Fruit fly (Drosophila melanogaster) whole organism, pupa: ENCODE data around the gene CG14693.

Experiments used
- CG10348 ChIP-seq: fragments of 200-800 bp; sonication (Bioruptor generic); IDR thresholded peaks from 2 replicates; pipeline ENCODE4 v1.3.6; 2022; ENCODE audit warnings: missing biosample characterization, missing genetic modification characterization
- CG12605 ChIP-seq: fragments of 200-800 bp; sonication (Bioruptor generic); IDR thresholded peaks from 2 replicates; pipeline ENCODE4 v1.3.6; 2022; ENCODE audit warnings: missing biosample characterization, missing genetic modification characterization
- CG13204 ChIP-seq: fragments of 200-800 bp; sonication (Bioruptor generic); optimal IDR thresholded peaks from 2 replicates; lab custom pipeline; 2018; ENCODE audit warnings: missing biosample characterization, mild to moderate bottlenecking, missing genetic modification characterization, moderate library complexity
- CG14655 ChIP-seq: fragments of 200-800 bp; sonication (Bioruptor generic); optimal IDR thresholded peaks from 3 replicates; lab custom pipeline; 2017; ENCODE audit warnings: mild to moderate bottlenecking, missing biosample characterization, missing genetic modification reagents, missing genetic modification characterization
- CG15710 ChIP-seq: fragments of 200-800 bp; sonication (Bioruptor generic); optimal IDR thresholded peaks from 2 replicates; lab custom pipeline; 2018; ENCODE audit warnings: missing biosample characterization, mild to moderate bottlenecking, missing genetic modification characterization, moderate library complexity
- CG17806 ChIP-seq: fragments of 200-800 bp; sonication (Bioruptor generic); optimal IDR thresholded peaks from 2 replicates; lab custom pipeline; 2018; ENCODE audit warnings: missing biosample characterization, mild to moderate bottlenecking, missing genetic modification characterization, moderate library complexity
- CG32121 ChIP-seq: fragments of 200-800 bp; sonication (Bioruptor generic); IDR thresholded peaks from 2 replicates; pipeline ENCODE4 v1.3.6; 2022; ENCODE audit warnings: missing biosample characterization, missing genetic modification characterization
- CG34367 ChIP-seq: fragments of 200-800 bp; sonication (Bioruptor generic); optimal IDR thresholded peaks from 2 replicates; lab custom pipeline; 2018; ENCODE audit warnings: missing biosample characterization, mild to moderate bottlenecking, missing genetic modification characterization
- CG4496 ChIP-seq: fragments of 200-800 bp; sonication (Bioruptor generic); IDR thresholded peaks from 3 replicates; pipeline ENCODE4 v1.3.6; 2022; ENCODE audit warnings: missing biosample characterization, missing genetic modification characterization
- CG8159 ChIP-seq: fragments of 200-800 bp; sonication (Bioruptor generic); optimal IDR thresholded peaks from 3 replicates; lab custom pipeline; 2018; ENCODE audit warnings: missing biosample characterization, mild to moderate bottlenecking, missing genetic modification characterization, moderate library complexity
- CG8301 ChIP-seq: fragments of 200-800 bp; sonication (Bioruptor generic); optimal IDR thresholded peaks from 2 replicates; lab custom pipeline; 2018; ENCODE audit warnings: missing biosample characterization, mild to moderate bottlenecking, missing genetic modification characterization
- CG9948 ChIP-seq: fragments of 200-800 bp; sonication (Bioruptor generic); optimal IDR thresholded peaks from 2 replicates; lab custom pipeline; 2018; ENCODE audit warnings: missing biosample characterization, mild to moderate bottlenecking, missing genetic modification characterization, moderate library complexity
- D1 ChIP-seq: fragments of 200-800 bp; sonication (Bioruptor generic); optimal IDR thresholded peaks from 2 replicates; lab custom pipeline; 2018; ENCODE audit warnings: missing biosample characterization, mild to moderate bottlenecking, missing genetic modification characterization, moderate library complexity
- EcR ChIP-seq: fragments of 200-800 bp; sonication (Bioruptor generic); optimal IDR thresholded peaks from 3 replicates; lab custom pipeline; 2019; ENCODE audit warnings: missing biosample characterization, missing genetic modification characterization, mild to moderate bottlenecking, moderate library complexity, missing genetic modification reagents
- Ets98B ChIP-seq: fragments of 200-800 bp; sonication (Bioruptor generic); IDR thresholded peaks from 2 replicates; pipeline ENCODE4 v1.3.6; 2022; ENCODE audit warnings: missing biosample characterization, missing genetic modification characterization
- Pif1A ChIP-seq: fragments of 200-800 bp; sonication (Bioruptor generic); optimal IDR thresholded peaks from 3 replicates; lab custom pipeline; 2016; ENCODE audit warnings: missing biosample characterization, missing genetic modification characterization
- Pif1B ChIP-seq: fragments of 200-800 bp; sonication (Bioruptor generic); optimal IDR thresholded peaks from 3 replicates; lab custom pipeline; 2016; ENCODE audit warnings: missing biosample characterization, missing genetic modification characterization
- Snoo ChIP-seq: fragments of 200-800 bp; sonication (Bioruptor generic); optimal IDR thresholded peaks from 3 replicates; lab custom pipeline; 2017; ENCODE audit warnings: missing biosample characterization, mild to moderate bottlenecking, missing genetic modification characterization, inconsistent platforms
- fd96Ca ChIP-seq: fragments of 200-800 bp; sonication (Bioruptor generic); IDR thresholded peaks from 3 replicates; pipeline ENCODE4 v1.3.6; 2022; ENCODE audit warnings: missing biosample characterization, missing genetic modification characterization
- gl ChIP-seq: fragments of 200-800 bp; sonication (Bioruptor generic); optimal IDR thresholded peaks from 2 replicates; lab custom pipeline; 2018; ENCODE audit warnings: missing biosample characterization, mild to moderate bottlenecking, missing genetic modification characterization
- rn ChIP-seq: fragments of 200-800 bp; sonication (Bioruptor generic); IDR thresholded peaks from 2 replicates; pipeline ENCODE4 v1.3.6; 2022; ENCODE audit warnings: missing biosample characterization, missing genetic modification characterization

Gene CG14693

dm6 chr3R:10828688-10829087 is 13.8 kb upstream of the CG14693 start:
- no peak for TF ChIP-seq D1
- TF ChIP-seq CG15710 = no peak
- TF ChIP-seq CG32121 (GFP tag; lab: Robert Waterston, UW) = no peak
- TF ChIP-seq fd96Ca (GFP tag; lab: Robert Waterston, UW) = no peak
- TF ChIP-seq CG8301 (tag; lab: Kevin White, UChicago) = no peak

- TF ChIP-seq CG32121 (GFP tag; lab: Robert Waterston, UW) (peak; percentile 44; the same call in 1 of the 2 replicates), CG13204 (peak; percentile 25), CG10348 (GFP tag; lab: Robert Waterston, UW) (no peak), CG4496 (GFP tag; lab: Robert Waterston, UW) (peak; percentile 53; the same call in 2 of the 3 replicates), CG8301 (tag; lab: Kevin White, UChicago) (peak; percentile 7), Pif1B (GFP tag; lab: Kevin White, UChicago) (peak; percentile 54), CG9948 (tag; lab: Kevin White, UChicago) (no peak), CG34367 (tag; lab: Kevin White, UChicago) (no peak), gl (tag; lab: Kevin White, UChicago) (no peak), CG12605 (peak; percentile 68), fd96Ca (GFP tag; lab: Robert Waterston, UW) (peak; percentile 54; the same call in 2 of the 3 replicates), rn (GFP tag; lab: Robert Waterston, UW) (no peak), CG8159 (tag; lab: Kevin White, UChicago) (peak; percentile 19), Ets98B (GFP tag; lab: Robert Waterston, UW) (peak; percentile 72), CG14655 (GFP tag; lab: Kevin White, UChicago) (peak; percentile 7), EcR (GFP tag; lab: Kevin White, UChicago) (peak; percentile 75), D1 (no peak), Snoo (peak; percentile 10), Pif1A (peak; percentile 51)
Observed at dm6 chr3R:10826796-10827524, 12.1 kb upstream of the CG14693 start, which contains the start of gene Cad86C. Gene Cad86C (plus strand): TSS chr3R:10827079.

- no peak for TF ChIP-seq fd96Ca (GFP tag; lab: Robert Waterston, UW)
- TF ChIP-seq Pif1A = no peak
- TF ChIP-seq CG10348 (GFP tag; lab: Robert Waterston, UW) = no peak
- no peak for TF ChIP-seq CG14655 (GFP tag; lab: Kevin White, UChicago)
- TF ChIP-seq CG15710 = no peak
- no peak for TF ChIP-seq Snoo
- TF ChIP-seq Pif1B (GFP tag; lab: Kevin White, UChicago) = no peak
- TF ChIP-seq CG12605 = no peak
- TF ChIP-seq CG17806 = no peak
- TF ChIP-seq rn (GFP tag; lab: Robert Waterston, UW) = no peak
Observed at dm6 chr3R:10803855-10804254, 11.0 kb downstream of the CG14693 start, which contains the start of gene CG14692. Gene CG14692 (minus strand): TSS chr3R:10803955.

- TF ChIP-seq Pif1B (GFP tag; lab: Kevin White, UChicago) (no peak), CG34367 (tag; lab: Kevin White, UChicago) (no peak), D1 (no peak), Pif1A (no peak), CG14655 (GFP tag; lab: Kevin White, UChicago) (no peak), CG10348 (GFP tag; lab: Robert Waterston, UW) (no peak), CG15710 (no peak), rn (GFP tag; lab: Robert Waterston, UW) (no peak), CG17806 (no peak), Snoo (no peak), fd96Ca (GFP tag; lab: Robert Waterston, UW) (no peak), CG32121 (GFP tag; lab: Robert Waterston, UW) (no peak), CG12605 (no peak), CG9948 (tag; lab: Kevin White, UChicago) (no peak)
Observed at dm6 chr3R:10792604-10793003, 22.2 kb downstream of the CG14693 start, which contains the start of gene CG14687. Gene CG14687 (plus strand): TSS chr3R:10792904.

dm6 chr3R:10788186-10788585 is 26.7 kb downstream of the CG14693 start, which contains the start of the genes Art1 and Mcm5:
Gene Art1 (minus strand): TSS chr3R:10788226.
Gene Mcm5 (plus strand): TSS chr3R:10788524.
- no peak for TF ChIP-seq EcR (GFP tag; lab: Kevin White, UChicago)
- TF ChIP-seq CG4496 (GFP tag; lab: Robert Waterston, UW) = no peak

- TF ChIP-seq Pif1A (no peak), CG4496 (GFP tag; lab: Robert Waterston, UW) (peak; percentile 77), CG32121 (GFP tag; lab: Robert Waterston, UW) (no peak; the same call in 1 of the 2 replicates), Pif1B (GFP tag; lab: Kevin White, UChicago) (no peak), rn (GFP tag; lab: Robert Waterston, UW) (no peak), CG8159 (tag; lab: Kevin White, UChicago) (peak; percentile 70), CG9948 (tag; lab: Kevin White, UChicago) (peak; percentile 55), CG17806 (peak; percentile 59), Snoo (peak; percentile 46), EcR (GFP tag; lab: Kevin White, UChicago) (no peak), CG14655 (GFP tag; lab: Kevin White, UChicago) (no peak), CG34367 (tag; lab: Kevin White, UChicago) (no peak), CG10348 (GFP tag; lab: Robert Waterston, UW) (no peak), CG15710 (peak; percentile 73), CG13204 (no peak)
Observed at dm6 chr3R:10784058-10784499, 30.8 kb downstream of the CG14693 start, which contains the start of the genes mRpL37 and Rbp1. Gene mRpL37 (minus strand): TSS chr3R:10784092. Gene Rbp1 (plus strand): TSS chr3R:10784383.
